Comparison of ENCODE assay signal across 3 fruit fly cellular contexts in the genomic region with DNA sequence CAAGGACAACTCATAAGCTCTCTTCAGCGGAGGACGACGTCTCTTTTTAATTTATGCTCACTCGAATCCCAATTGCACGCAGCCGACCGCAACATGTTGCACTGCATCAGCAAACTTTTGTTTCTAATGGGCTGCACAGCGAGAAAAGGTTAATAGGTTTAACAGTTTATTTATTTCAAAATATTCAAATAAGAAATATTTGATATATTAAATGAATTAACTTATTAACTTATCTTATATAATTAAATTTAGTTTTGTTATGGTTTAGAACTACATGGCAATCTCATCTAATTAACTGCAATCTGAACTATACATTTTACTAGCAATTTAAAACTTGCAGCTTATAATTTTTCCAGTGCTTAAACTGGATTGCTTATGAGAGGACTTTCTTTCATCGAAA.
TF ChIP-seq lines count a peak whose summit lies in the region.

No protein-coding gene starts in this region.

- TF ChIP-seq CTCF in whole organism, embryonic (GFP tag; optimal IDR thresholded peaks at IDR 0.05; lab: Kevin White, UChicago), result no peak

TF ChIP-seq in whole organism, embryonic, 481 proteins besides CTCF, POLR2A, EP300 and RAD21:
- TF ChIP-seq cwo (GFP tag; optimal IDR thresholded peaks at IDR 0.05; lab: Kevin White, UChicago) (no peak), Blimp-1 (GFP tag; optimal IDR thresholded peaks at IDR 0.05; lab: Kevin White, UChicago) (peak; percentile 5), ato (GFP tag; IDR thresholded peaks at IDR 0.05; lab: Robert Waterston, UW; ENCODE audit: partially characterized antibody) (no peak), CG17829 (tag; optimal IDR thresholded peaks at IDR 0.05; lab: Kevin White, UChicago) (peak; percentile 14), dmrt11E (tag; optimal IDR thresholded peaks at IDR 0.05; lab: Kevin White, UChicago) (peak; percentile 48), CG11504 (tag; optimal IDR thresholded peaks at IDR 0.05; lab: Kevin White, UChicago) (peak; percentile 74), Sox102F (GFP tag; optimal IDR thresholded peaks at IDR 0.05; lab: Kevin White, UChicago) (peak; percentile 18), Eip74EF (GFP tag; optimal IDR thresholded peaks at IDR 0.05; lab: Kevin White, UChicago) (no peak), CG18262 (tag; optimal IDR thresholded peaks at IDR 0.05; lab: Kevin White, UChicago) (peak; percentile 33), gem (tag; optimal IDR thresholded peaks at IDR 0.05; lab: Kevin White, UChicago) (peak; percentile 40), CG32772 (GFP tag; IDR thresholded peaks at IDR 0.05; lab: Robert Waterston, UW) (0 out of 2 replicates have a peak, but pooled peaks have one; percentile 5), CG11695 (GFP tag; IDR thresholded peaks at IDR 0.05; lab: Robert Waterston, UW) (0 out of 3 replicates have a peak, but pooled peaks have one; percentile 6), fu2 (GFP tag; optimal IDR thresholded peaks at IDR 0.05; lab: Kevin White, UChicago) (no peak), phol (tag; optimal IDR thresholded peaks at IDR 0.05; lab: Kevin White, UChicago) (peak; percentile 24), CG2712 (tag; optimal IDR thresholded peaks at IDR 0.05; lab: Kevin White, UChicago) (peak; percentile 48), unpg (GFP tag; optimal IDR thresholded peaks at IDR 0.05; lab: Kevin White, UChicago) (peak; percentile 36), bsh (GFP tag; optimal IDR thresholded peaks at IDR 0.05; lab: Kevin White, UChicago) (peak in 1 of 2 experiments; percentile 55), Gug (GFP tag; IDR thresholded peaks at IDR 0.05; lab: Robert Waterston, UW) (no peak), scrt (GFP tag; optimal IDR thresholded peaks at IDR 0.05; lab: Kevin White, UChicago) (no peak), corto (GFP tag; optimal IDR thresholded peaks at IDR 0.05; lab: Kevin White, UChicago) (no peak), CG6689 (GFP tag; IDR thresholded peaks at IDR 0.05; lab: Robert Waterston, UW) (0 out of 2 replicates have a peak, but pooled peaks have one; percentile 18), CG12391 (tag; optimal IDR thresholded peaks at IDR 0.05; lab: Kevin White, UChicago) (peak; percentile 27), CG10979 (tag; optimal IDR thresholded peaks at IDR 0.05; lab: Kevin White, UChicago) (peak; percentile 38)
TF ChIP-seq in whole organism, embryonic: peak in this region for 16.

TF ChIP-seq in whole organism, prepupa, 60 proteins besides CTCF, POLR2A, EP300 and RAD21:
- no peak for TF ChIP-seq svp (GFP tag; lab: Kevin White, UChicago)
- no peak for TF ChIP-seq fkh (GFP tag; optimal IDR thresholded peaks at IDR 0.05; lab: Kevin White, UChicago)
- no peak for TF ChIP-seq dac (GFP tag; optimal IDR thresholded peaks at IDR 0.05; lab: Kevin White, UChicago)
- peak; percentile 35; the same call in 1 of the 3 replicates for TF ChIP-seq CG8119 (GFP tag; IDR thresholded peaks at IDR 0.05; lab: Robert Waterston, UW)
- peak; percentile 43 for TF ChIP-seq CG32006 (GFP tag; optimal IDR thresholded peaks at IDR 0.05; lab: Kevin White, UChicago)
- peak; percentile 52 for TF ChIP-seq CG15336 (GFP tag; IDR thresholded peaks at IDR 0.05; lab: Robert Waterston, UW)
- TF ChIP-seq CG6276 (GFP tag; optimal IDR thresholded peaks at IDR 0.05; lab: Kevin White, UChicago), result peak; percentile 8
- TF ChIP-seq Hr4 (GFP tag; optimal IDR thresholded peaks at IDR 0.05; lab: Kevin White, UChicago), result peak; percentile 2
- 0 out of 3 replicates have a peak, but pooled peaks have one; percentile 33 for TF ChIP-seq eg (GFP tag; IDR thresholded peaks at IDR 0.05; lab: Robert Waterston, UW)

TF ChIP-seq in whole organism, pupa, 21 proteins besides CTCF, POLR2A, EP300 and RAD21:
- TF ChIP-seq CG14655 (GFP tag; optimal IDR thresholded peaks at IDR 0.05; lab: Kevin White, UChicago) (peak; percentile 27), Pif1B (GFP tag; optimal IDR thresholded peaks at IDR 0.05; lab: Kevin White, UChicago) (no peak), CG4496 (GFP tag; IDR thresholded peaks at IDR 0.05; lab: Robert Waterston, UW) (peak; percentile 13; the same call in 1 of the 3 replicates), CG8301 (tag; optimal IDR thresholded peaks at IDR 0.05; lab: Kevin White, UChicago) (peak; percentile 21), EcR (GFP tag; optimal IDR thresholded peaks at IDR 0.05; lab: Kevin White, UChicago) (no peak), CG13204 (GFP tag; optimal IDR thresholded peaks at IDR 0.05; lab: Kevin White, UChicago) (no peak), CG12605 (GFP tag; IDR thresholded peaks at IDR 0.05; lab: Robert Waterston, UW) (no peak), CG9948 (tag; optimal IDR thresholded peaks at IDR 0.05; lab: Kevin White, UChicago) (no peak), CG32121 (GFP tag; IDR thresholded peaks at IDR 0.05; lab: Robert Waterston, UW) (peak; percentile 24; the same call in 1 of the 2 replicates), Snoo (tag; optimal IDR thresholded peaks at IDR 0.05; lab: Kevin White, UChicago) (no peak), Ets98B (GFP tag; IDR thresholded peaks at IDR 0.05; lab: Robert Waterston, UW) (no peak), rn (GFP tag; IDR thresholded peaks at IDR 0.05; lab: Robert Waterston, UW) (no peak), CG15710 (tag; optimal IDR thresholded peaks at IDR 0.05; lab: Kevin White, UChicago) (no peak), fd96Ca (GFP tag; IDR thresholded peaks at IDR 0.05; lab: Robert Waterston, UW) (no peak), CG8159 (tag; optimal IDR thresholded peaks at IDR 0.05; lab: Kevin White, UChicago) (peak; percentile 21), CG17806 (tag; optimal IDR thresholded peaks at IDR 0.05; lab: Kevin White, UChicago) (peak; percentile 13), Pif1A (GFP tag; optimal IDR thresholded peaks at IDR 0.05; lab: Kevin White, UChicago) (no peak), D1 (tag; optimal IDR thresholded peaks at IDR 0.05; lab: Kevin White, UChicago) (no peak), gl (tag; optimal IDR thresholded peaks at IDR 0.05; lab: Kevin White, UChicago) (no peak), CG34367 (tag; optimal IDR thresholded peaks at IDR 0.05; lab: Kevin White, UChicago) (no peak), CG10348 (GFP tag; IDR thresholded peaks at IDR 0.05; lab: Robert Waterston, UW) (no peak)
